Fruit fly (Drosophila melanogaster) Kc167 (cell line): ENCODE data around the gene CG7990.

ENCODE experiments used
- Myc ChIP-seq: fragments of >200 bp; optimal IDR thresholded peaks from 2 replicates; lab custom pipeline; 2017; ENCODE audit warnings: missing external identifiers
- Sin3A ChIP-seq: fragments of >200 bp; optimal IDR thresholded peaks from 2 replicates; lab custom pipeline; 2018; ENCODE audit warnings: missing external identifiers
- h ChIP-seq: fragments of >200 bp; optimal IDR thresholded peaks from 3 replicates; lab custom pipeline; 2018; ENCODE audit warnings: missing external identifiers
- insv ChIP-seq: fragments of >200 bp; optimal IDR thresholded peaks from 3 replicates; lab custom pipeline; 2018; ENCODE audit warnings: missing external identifiers
- psq ChIP-seq: fragments of >200 bp; optimal IDR thresholded peaks from 2 replicates; lab custom pipeline; 2017; ENCODE audit warnings: missing external identifiers
- ttk ChIP-seq: sonication (Bioruptor generic); optimal IDR thresholded peaks from 2 replicates; lab custom pipeline; 2017; ENCODE audit warnings: missing external identifiers

CG7990 gene

dm6 chrX:19229855-19230433 is 28.2 kb upstream of the CG7990 start:
- TF ChIP-seq psq (no peak), ttk (lab: Kevin White, UChicago) (no peak), Sin3A (lab: Kevin White, UChicago) (no peak), h (lab: Kevin White, UChicago) (no peak), Myc (no peak), insv (no peak)

- TF ChIP-seq insv (no peak), Sin3A (lab: Kevin White, UChicago) (no peak), h (lab: Kevin White, UChicago) (no peak), ttk (lab: Kevin White, UChicago) (no peak), Myc (no peak), psq (no peak)
Observed at dm6 chrX:19225304-19225640, 23.5 kb upstream of the CG7990 start.

dm6 chrX:19224580-19225303 is 23.0 kb upstream of the CG7990 start:
- TF ChIP-seq h (lab: Kevin White, UChicago) (no peak), ttk (lab: Kevin White, UChicago) (no peak), Myc (no peak), insv (no peak), Sin3A (lab: Kevin White, UChicago) (no peak), psq (no peak)

- TF ChIP-seq h (lab: Kevin White, UChicago) (no peak), Sin3A (lab: Kevin White, UChicago) (no peak), insv (no peak), Myc (no peak), psq (no peak), ttk (lab: Kevin White, UChicago) (no peak)
Observed at dm6 chrX:19220963-19221572, 19.3 kb upstream of the CG7990 start.

dm6 chrX:19220415-19220814 is 18.6 kb upstream of the CG7990 start, which contains the start of gene CG7884:
CG7884 (plus strand) TSS chrX:19220622.
- no peak for TF ChIP-seq Myc

- TF ChIP-seq Myc = no peak
- TF ChIP-seq h (lab: Kevin White, UChicago) = no peak
- no peak for TF ChIP-seq ttk (lab: Kevin White, UChicago)
- no peak for TF ChIP-seq Sin3A (lab: Kevin White, UChicago)
- no peak for TF ChIP-seq insv
- TF ChIP-seq psq = no peak
Observed at dm6 chrX:19216671-19217070, 14.9 kb upstream of the CG7990 start.

dm6 chrX:19215215-19215614 is 13.4 kb upstream of the CG7990 start, which contains the start of gene Muc18B:
Muc18B (plus strand) TSS chrX:19215515.
- TF ChIP-seq psq = no peak
- no peak for TF ChIP-seq ttk (lab: Kevin White, UChicago)
- TF ChIP-seq insv = no peak
- no peak for TF ChIP-seq Sin3A (lab: Kevin White, UChicago)

- TF ChIP-seq Myc (no peak), Sin3A (lab: Kevin White, UChicago) (no peak), psq (no peak), insv (no peak), ttk (lab: Kevin White, UChicago) (no peak), h (lab: Kevin White, UChicago) (no peak)
Observed at dm6 chrX:19212954-19213353, 11.2 kb upstream of the CG7990 start, which contains the start of gene Mur18B. Mur18B (plus strand) TSS chrX:19213254.

- TF ChIP-seq Sin3A (lab: Kevin White, UChicago) (no peak), h (lab: Kevin White, UChicago) (no peak), ttk (lab: Kevin White, UChicago) (no peak), psq (no peak), insv (no peak), Myc (no peak)
Observed at dm6 chrX:19211982-19212381, 10.2 kb upstream of the CG7990 start, which contains the start of gene CG14195. CG14195 (minus strand) TSS chrX:19212082.

dm6 chrX:19208014-19208413 is 6.2 kb upstream of the CG7990 start, which contains the start of gene Ulp1:
Ulp1 (minus strand) TSS chrX:19208187.
- TF ChIP-seq insv (no peak), ttk (lab: Kevin White, UChicago) (no peak), h (lab: Kevin White, UChicago) (no peak), psq (no peak), Sin3A (lab: Kevin White, UChicago) (no peak), Myc (no peak)

dm6 chrX:19193336-19193735 is 8.4 kb downstream of the CG7990 start, which contains the start of the genes CG7914 and CG14194:
CG7914 (minus strand) TSS chrX:19193448.
CG14194 (plus strand) TSS chrX:19193555.
- TF ChIP-seq Myc (no peak), h (lab: Kevin White, UChicago) (no peak), insv (no peak), psq (no peak), ttk (lab: Kevin White, UChicago) (no peak), Sin3A (lab: Kevin White, UChicago) (no peak)

- TF ChIP-seq ttk (lab: Kevin White, UChicago) = no peak
- no peak for TF ChIP-seq insv
- no peak for TF ChIP-seq psq
- TF ChIP-seq Sin3A (lab: Kevin White, UChicago) = no peak
- no peak for TF ChIP-seq Myc
- no peak for TF ChIP-seq h (lab: Kevin White, UChicago)
Observed at dm6 chrX:19191597-19191996, 10.2 kb downstream of the CG7990 start.

- TF ChIP-seq psq (no peak), Myc (no peak), insv (no peak), Sin3A (lab: Kevin White, UChicago) (no peak), ttk (lab: Kevin White, UChicago) (no peak), h (lab: Kevin White, UChicago) (no peak)
Observed at dm6 chrX:19191050-19191449, 10.7 kb downstream of the CG7990 start.
